Worm (Caenorhabditis elegans) whole organism, L3 larva: Measurements from ENCODE around the gene pals-31.

ENCODE experiments used
- R02D3.7 ChIP-seq: fragments of 150-350 bp; optimal IDR thresholded peaks from 2 replicates; lab custom pipeline; 2014; ENCODE audit warnings: missing biosample characterization, missing genetic modification characterization
- ZK546.5 ChIP-seq: sonication (generic microtip); optimal IDR thresholded peaks from 2 replicates; lab custom pipeline; 2017; ENCODE audit warnings: missing biosample characterization, missing genetic modification characterization
- ama-1 ChIP-seq: fragments of 150-350 bp; optimal IDR thresholded peaks from 2 replicates; lab custom pipeline; 2018
- ceh-28 ChIP-seq: fragments of 150-350 bp; optimal IDR thresholded peaks from 2 replicates; lab custom pipeline; 2014; ENCODE audit warnings: missing biosample characterization, missing genetic modification reagents, missing genetic modification characterization
- ceh-9 ChIP-seq: sonication (generic microtip); optimal IDR thresholded peaks from 2 replicates; lab custom pipeline; 2018; ENCODE audit warnings: missing biosample characterization, missing genetic modification characterization
- daf-12 ChIP-seq: fragments of 150-350 bp; optimal IDR thresholded peaks from 2 replicates; lab custom pipeline; 2014; ENCODE audit warnings: missing biosample characterization, missing genetic modification reagents, missing genetic modification characterization
- egl-27 ChIP-seq: sonication (generic microtip); optimal IDR thresholded peaks from 4 replicates; lab custom pipeline; 2017; ENCODE audit warnings: missing biosample characterization, missing genetic modification reagents, missing genetic modification characterization
- egl-5 ChIP-seq: fragments of 150-350 bp; optimal IDR thresholded peaks from 2 replicates; lab custom pipeline; 2017; ENCODE audit warnings: missing biosample characterization, missing genetic modification reagents, missing genetic modification characterization, inconsistent platforms
- elt-1 ChIP-seq: fragments of 150-350 bp; optimal IDR thresholded peaks from 2 replicates; lab custom pipeline; 2014; ENCODE audit warnings: missing biosample characterization, missing genetic modification characterization
- elt-2 ChIP-seq: sonication (generic microtip); optimal IDR thresholded peaks from 2 replicates; lab custom pipeline; 2016; ENCODE audit warnings: missing genetic modification reagents, mild to moderate bottlenecking, missing genetic modification characterization, missing compliant biosample characterization
- elt-3 ChIP-seq, 3 experiments: fragments of 150-350 bp in 1 of 3; sonication (generic microtip) in 2 of 3; optimal IDR thresholded peaks; 2 replicates in 2 of 3; 4 replicates in 1 of 3; lab custom pipeline; 2014 to 2017; ENCODE audit warnings: missing biosample characterization in 3 of 3, missing genetic modification characterization in 3 of 3
- eor-1 ChIP-seq, 2 experiments: fragments of 150-350 bp; optimal IDR thresholded peaks; 2 replicates each; lab custom pipeline; 2014 to 2018; ENCODE audit warnings: missing biosample characterization in 2 of 2, missing genetic modification characterization in 2 of 2
- fkh-10 ChIP-seq: sonication (generic microtip); optimal IDR thresholded peaks from 2 replicates; lab custom pipeline; 2017; ENCODE audit warnings: missing biosample characterization, missing genetic modification reagents, missing genetic modification characterization
- fkh-2 ChIP-seq: fragments of 150-350 bp; optimal IDR thresholded peaks from 2 replicates; lab custom pipeline; 2014; ENCODE audit warnings: missing biosample characterization, missing genetic modification reagents, missing genetic modification characterization
- hmg-11 ChIP-seq: sonication (generic microtip); optimal IDR thresholded peaks from 2 replicates; lab custom pipeline; 2016; ENCODE audit warnings: missing genetic modification characterization, missing compliant biosample characterization
- jun-1 ChIP-seq: fragments of 150-350 bp; optimal IDR thresholded peaks from 2 replicates; lab custom pipeline; 2014; ENCODE audit warnings: missing biosample characterization, missing genetic modification reagents, missing genetic modification characterization
- lin-39 ChIP-seq: fragments of 150-350 bp; optimal IDR thresholded peaks from 2 replicates; lab custom pipeline; 2018; ENCODE audit warnings: missing biosample characterization, missing genetic modification reagents, missing genetic modification characterization
- lsy-12 ChIP-seq: sonication (generic microtip); optimal IDR thresholded peaks from 2 replicates; lab custom pipeline; 2016; ENCODE audit warnings: mild to moderate bottlenecking, missing genetic modification characterization, missing compliant biosample characterization
- nfya-1 ChIP-seq: sonication (generic microtip); optimal IDR thresholded peaks from 2 replicates; lab custom pipeline; 2017; ENCODE audit warnings: missing genetic modification characterization, mild to moderate bottlenecking, missing compliant biosample characterization, antibody characterized with exemption, moderate library complexity; ENCODE audit not compliant: insufficient read depth
- nhr-23 ChIP-seq: fragments of 150-350 bp; optimal IDR thresholded peaks from 2 replicates; lab custom pipeline; 2014; ENCODE audit warnings: missing biosample characterization, missing genetic modification reagents, missing genetic modification characterization
- nhr-25 ChIP-seq: sonication (generic microtip); optimal IDR thresholded peaks from 2 replicates; lab custom pipeline; 2017; ENCODE audit warnings: missing biosample characterization, missing genetic modification characterization
- nhr-28 ChIP-seq: fragments of 150-350 bp; optimal IDR thresholded peaks from 2 replicates; lab custom pipeline; 2014; ENCODE audit warnings: missing biosample characterization, missing genetic modification characterization
- nhr-43 ChIP-seq: sonication (generic microtip); optimal IDR thresholded peaks from 2 replicates; lab custom pipeline; 2016; ENCODE audit warnings: mild to moderate bottlenecking, missing genetic modification characterization, missing compliant biosample characterization; ENCODE audit not compliant: poor library complexity, severe bottlenecking
- nhr-67 ChIP-seq: fragments of 150-350 bp; optimal IDR thresholded peaks from 2 replicates; lab custom pipeline; 2014; ENCODE audit warnings: missing biosample characterization, missing genetic modification characterization
- nhr-77 ChIP-seq: fragments of 150-350 bp; optimal IDR thresholded peaks from 2 replicates; lab custom pipeline; 2014; ENCODE audit warnings: missing biosample characterization, missing genetic modification characterization
- pha-4 ChIP-seq: fragments of 150-350 bp; optimal IDR thresholded peaks from 2 replicates; lab custom pipeline; 2014; ENCODE audit warnings: missing biosample characterization, missing genetic modification reagents, missing genetic modification characterization
- pqm-1 ChIP-seq: fragments of 150-350 bp; optimal IDR thresholded peaks from 2 replicates; lab custom pipeline; 2017; ENCODE audit warnings: missing biosample characterization, missing genetic modification characterization, inconsistent platforms
- sea-2 ChIP-seq: fragments of 150-350 bp; sonication (generic microtip); optimal IDR thresholded peaks from 4 replicates; lab custom pipeline; 2014; ENCODE audit warnings: missing biosample characterization, missing genetic modification reagents, missing genetic modification characterization
- skn-1 ChIP-seq: fragments of 150-350 bp; optimal IDR thresholded peaks from 2 replicates; lab custom pipeline; 2014; ENCODE audit warnings: missing biosample characterization, missing genetic modification characterization
- snpc-4 ChIP-seq: fragments of 150-350 bp; optimal IDR thresholded peaks from 2 replicates; lab custom pipeline; 2014; ENCODE audit warnings: missing biosample characterization, missing genetic modification characterization
- tbx-2 ChIP-seq: sonication (generic microtip); optimal IDR thresholded peaks from 2 replicates; lab custom pipeline; 2016; ENCODE audit warnings: mild to moderate bottlenecking, missing genetic modification characterization, missing compliant biosample characterization
- unc-39 ChIP-seq: sonication (generic microtip); optimal IDR thresholded peaks from 4 replicates; lab custom pipeline; 2017; ENCODE audit warnings: missing biosample characterization, missing genetic modification characterization
- ztf-11 ChIP-seq: fragments of 150-350 bp; optimal IDR thresholded peaks from 2 replicates; lab custom pipeline; 2014; ENCODE audit warnings: missing biosample characterization, missing genetic modification characterization
- ztf-4 ChIP-seq: fragments of 150-350 bp; optimal IDR thresholded peaks from 2 replicates; lab custom pipeline; 2014; ENCODE audit warnings: missing biosample characterization, missing genetic modification characterization

pals-31 gene

ce11 chrV:646129-646528, 9.7 kb downstream of the pals-31 start, which contains the start of gene F48G7.12:
TSS of gene F48G7.12 (minus strand) at chrV:646229.
- TF ChIP-seq jun-1 (tag; lab: Kevin White, UChicago) (no peak), pha-4 (tag; lab: Kevin White, UChicago) (no peak), eor-1 (tag; optimal IDR thresholded peaks at IDR 0.05; lab: Kevin White, UChicago) (no peak), daf-12 (tag; lab: Kevin White, UChicago) (no peak), nhr-25 (no peak), ztf-11 (tag; lab: Kevin White, UChicago) (no peak), nhr-77 (tag; lab: Kevin White, UChicago) (no peak), nfya-1 (tag; lab: Kevin White, UChicago) (no peak), tbx-2 (tag; lab: Kevin White, UChicago) (no peak), pqm-1 (tag; lab: Kevin White, UChicago) (no peak), fkh-2 (tag; lab: Kevin White, UChicago) (no peak), nhr-28 (no peak), nhr-67 (tag; lab: Kevin White, UChicago) (no peak), elt-3 (tag; optimal IDR thresholded peaks at IDR 0.05; lab: Kevin White, UChicago) (no peak), snpc-4 (tag; lab: Kevin White, UChicago) (no peak), ama-1 (no peak), R02D3.7 (no peak)

- no peak for TF ChIP-seq eor-1 (tag; optimal IDR thresholded peaks at IDR 0.05; lab: Kevin White, UChicago)
- TF ChIP-seq egl-27 (tag; lab: Kevin White, UChicago): no peak
- no peak for TF ChIP-seq egl-5 (tag; lab: Kevin White, UChicago)
- no peak for TF ChIP-seq nhr-23 (tag; lab: Kevin White, UChicago)
- no peak for TF ChIP-seq jun-1 (tag; lab: Kevin White, UChicago)
- no peak for TF ChIP-seq unc-39 (tag; lab: Kevin White, UChicago)
- no peak for TF ChIP-seq ZK546.5
- no peak for TF ChIP-seq fkh-2 (tag; lab: Kevin White, UChicago)
- TF ChIP-seq skn-1 (tag; lab: Kevin White, UChicago): no peak
Observed at ce11 chrV:646888-647287, 10.5 kb downstream of the pals-31 start, which contains the start of gene ugt-42. TSS of gene ugt-42 (plus strand) at chrV:647188.

DNA sequence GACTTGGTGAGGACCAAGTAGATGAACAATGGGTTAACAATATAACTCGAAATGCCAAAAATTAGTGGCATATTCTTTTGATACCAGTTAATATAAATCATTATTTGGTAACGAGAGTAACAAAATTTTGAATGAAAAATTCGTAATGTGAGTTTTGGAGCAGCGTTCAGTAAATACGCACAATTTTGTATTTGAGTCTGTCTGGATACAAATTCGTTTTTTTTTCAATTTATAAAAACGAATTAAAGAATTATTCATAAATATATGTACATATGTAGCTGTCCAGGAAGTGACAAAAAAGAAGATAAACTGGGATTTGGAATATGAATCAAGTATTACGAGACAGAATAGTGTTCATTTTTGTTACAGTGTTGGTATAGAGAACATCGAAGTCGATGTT, 16.6 kb downstream of the pals-31 start, which contains the start of gene srj-5:
TSS of gene srj-5 (minus strand) at position 101 of the 400 bp plus-strand sequence.
- TF ChIP-seq egl-5 (tag; lab: Kevin White, UChicago) (no peak), ZK546.5 (no peak), elt-2 (tag; lab: Kevin White, UChicago) (no peak), lin-39 (tag; lab: Kevin White, UChicago) (no peak), ztf-11 (tag; lab: Kevin White, UChicago) (no peak), skn-1 (tag; lab: Kevin White, UChicago) (no peak), fkh-10 (GFP tag; lab: Kevin White, UChicago) (no peak), jun-1 (tag; lab: Kevin White, UChicago) (no peak), ceh-28 (tag; lab: Kevin White, UChicago) (no peak), nhr-77 (tag; lab: Kevin White, UChicago) (no peak), lsy-12 (tag; lab: Kevin White, UChicago) (no peak)

- TF ChIP-seq ztf-4 (tag; lab: Kevin White, UChicago): no peak
- no peak for TF ChIP-seq snpc-4 (tag; lab: Kevin White, UChicago)
- no peak for TF ChIP-seq ceh-9 (tag; lab: Kevin White, UChicago)
- TF ChIP-seq nhr-77 (tag; lab: Kevin White, UChicago): no peak
- TF ChIP-seq nhr-25: no peak
- no peak for TF ChIP-seq egl-27 (tag; lab: Kevin White, UChicago)
- no peak for TF ChIP-seq elt-3 (tag; optimal IDR thresholded peaks at IDR 0.05; lab: Kevin White, UChicago)
- TF ChIP-seq egl-5 (tag; lab: Kevin White, UChicago): no peak
- no peak for TF ChIP-seq ceh-28 (tag; lab: Kevin White, UChicago)
- no peak for TF ChIP-seq elt-2 (tag; lab: Kevin White, UChicago)
- TF ChIP-seq pqm-1 (tag; lab: Kevin White, UChicago): no peak
- TF ChIP-seq pha-4 (tag; lab: Kevin White, UChicago): no peak
- TF ChIP-seq lin-39 (tag; lab: Kevin White, UChicago): no peak
- no peak for TF ChIP-seq skn-1 (tag; lab: Kevin White, UChicago)
- no peak for TF ChIP-seq sea-2 (GFP tag; lab: Kevin White, UChicago)
- no peak for TF ChIP-seq hmg-11 (tag; lab: Kevin White, UChicago)
- TF ChIP-seq elt-1 (tag; lab: Kevin White, UChicago): no peak
- no peak for TF ChIP-seq tbx-2 (tag; lab: Kevin White, UChicago)
- TF ChIP-seq eor-1 (tag; optimal IDR thresholded peaks at IDR 0.05; lab: Kevin White, UChicago): no peak
- no peak for TF ChIP-seq nhr-43 (tag; lab: Kevin White, UChicago)
Observed at ce11 chrV:654402-654801, 18.0 kb downstream of the pals-31 start, which contains the start of gene srj-6. TSS of gene srj-6 (minus strand) at chrV:654502.
